Fruit fly (Drosophila melanogaster) whole organism, prepupa: ENCODE data around the gene CG42751.

Experiments
- Blimp-1 ChIP-seq: fragments of 200-800 bp; sonication (Bioruptor generic); optimal IDR thresholded peaks from 3 replicates; lab custom pipeline; 2017; ENCODE audit warnings: missing biosample characterization, missing genetic modification characterization, mild to moderate bottlenecking, moderate library complexity, missing genetic modification reagents
- CG10631 ChIP-seq: fragments of 200-800 bp; sonication (Bioruptor generic); optimal IDR thresholded peaks from 2 replicates; lab custom pipeline; 2016; ENCODE audit warnings: missing biosample characterization, missing genetic modification characterization
- CG11762 ChIP-seq: fragments of 200-800 bp; sonication (Bioruptor generic); optimal IDR thresholded peaks from 3 replicates; lab custom pipeline; 2016; ENCODE audit warnings: missing biosample characterization, missing genetic modification characterization; ENCODE audit not compliant: insufficient read depth
- CG11902 ChIP-seq: fragments of 200-800 bp; sonication (Bioruptor generic); optimal IDR thresholded peaks from 3 replicates; lab custom pipeline; 2016; ENCODE audit warnings: missing biosample characterization, missing genetic modification characterization
- CG15336 ChIP-seq: fragments of 200-800 bp; sonication (Bioruptor generic); IDR thresholded peaks from 2 replicates; pipeline ENCODE4 v1.3.6; 2022; ENCODE audit warnings: missing biosample characterization, missing genetic modification characterization
- CG1621 ChIP-seq: fragments of 200-800 bp; sonication (Bioruptor generic); optimal IDR thresholded peaks from 3 replicates; lab custom pipeline; 2018; ENCODE audit warnings: missing biosample characterization, mild to moderate bottlenecking, missing genetic modification characterization
- CG3032 ChIP-seq: fragments of 200-800 bp; optimal IDR thresholded peaks from 2 replicates; lab custom pipeline; 2019; ENCODE audit warnings: missing biosample characterization, mild to moderate bottlenecking, missing genetic modification characterization, moderate library complexity
- CG31627 ChIP-seq: fragments of 200-800 bp; sonication (Bioruptor generic); optimal IDR thresholded peaks from 3 replicates; lab custom pipeline; 2016; ENCODE audit warnings: missing biosample characterization, missing genetic modification characterization
- CG32006 ChIP-seq: fragments of 200-800 bp; sonication (Bioruptor generic); optimal IDR thresholded peaks from 3 replicates; lab custom pipeline; 2017; ENCODE audit warnings: missing biosample characterization, mild to moderate bottlenecking, missing genetic modification characterization
- CG34406 ChIP-seq: fragments of 200-800 bp; sonication (Bioruptor generic); optimal IDR thresholded peaks from 3 replicates; lab custom pipeline; 2016; ENCODE audit warnings: missing biosample characterization, missing genetic modification characterization
- CG3919 ChIP-seq: fragments of 200-800 bp; sonication (Bioruptor generic); optimal IDR thresholded peaks from 3 replicates; lab custom pipeline; 2016; ENCODE audit warnings: missing biosample characterization, missing genetic modification characterization
- CG6163 ChIP-seq: fragments of 200-800 bp; sonication (Bioruptor generic); IDR thresholded peaks from 3 replicates; pipeline ENCODE4 v1.3.6; 2022; ENCODE audit warnings: missing biosample characterization, missing genetic modification characterization
- CG6276 ChIP-seq: fragments of 200-800 bp; sonication (Bioruptor generic); optimal IDR thresholded peaks from 2 replicates; lab custom pipeline; 2017; ENCODE audit warnings: missing biosample characterization, mild to moderate bottlenecking, missing genetic modification characterization
- CG6792 ChIP-seq: fragments of 200-800 bp; sonication (Bioruptor generic); optimal IDR thresholded peaks from 3 replicates; lab custom pipeline; 2016; ENCODE audit warnings: missing biosample characterization, missing genetic modification characterization
- CG6808 ChIP-seq: fragments of 200-800 bp; sonication (Bioruptor generic); optimal IDR thresholded peaks from 3 replicates; lab custom pipeline; 2017; ENCODE audit warnings: missing biosample characterization, missing genetic modification characterization, mild to moderate bottlenecking, moderate library complexity, missing genetic modification reagents
- CG6854 ChIP-seq: fragments of 200-800 bp; sonication (Bioruptor generic); optimal IDR thresholded peaks from 2 replicates; lab custom pipeline; 2017; ENCODE audit warnings: missing biosample characterization, mild to moderate bottlenecking, missing genetic modification characterization
- CG8319 ChIP-seq: fragments of 200-800 bp; sonication (Bioruptor generic); optimal IDR thresholded peaks from 3 replicates; lab custom pipeline; 2016; ENCODE audit warnings: missing biosample characterization, missing genetic modification characterization
- CG8632 ChIP-seq: fragments of 200-800 bp; sonication (Bioruptor generic); optimal IDR thresholded peaks from 3 replicates; lab custom pipeline; 2016; ENCODE audit warnings: missing biosample characterization, missing genetic modification characterization
- CG9139 ChIP-seq: fragments of 200-800 bp; sonication (Bioruptor generic); optimal IDR thresholded peaks from 3 replicates; lab custom pipeline; 2017; ENCODE audit warnings: missing biosample characterization, mild to moderate bottlenecking, missing genetic modification characterization
- Eip75B ChIP-seq: fragments of 200-800 bp; sonication (Bioruptor generic); optimal IDR thresholded peaks from 3 replicates; lab custom pipeline; 2016; ENCODE audit warnings: missing biosample characterization, missing genetic modification characterization
- Eip78C ChIP-seq: fragments of 200-800 bp; sonication (Bioruptor generic); peaks from one replicate; lab custom pipeline; 2016; ENCODE audit warnings: missing biosample characterization, missing genetic modification characterization
- Eip93F ChIP-seq: fragments of 200-800 bp; sonication (Bioruptor generic); optimal IDR thresholded peaks from 2 replicates; lab custom pipeline; 2016; ENCODE audit warnings: missing biosample characterization, mild to moderate bottlenecking, missing genetic modification characterization
- Hr39 ChIP-seq: fragments of 200-800 bp; sonication (Bioruptor generic); optimal IDR thresholded peaks from 2 replicates; lab custom pipeline; 2016; ENCODE audit warnings: missing biosample characterization, missing genetic modification characterization
- Hr4 ChIP-seq: fragments of 200-800 bp; sonication (Bioruptor generic); optimal IDR thresholded peaks from 3 replicates; lab custom pipeline; 2016; ENCODE audit warnings: missing biosample characterization, missing genetic modification characterization
- Lpt ChIP-seq: fragments of 200-800 bp; sonication (Bioruptor generic); optimal IDR thresholded peaks from 3 replicates; lab custom pipeline; 2016; ENCODE audit warnings: missing biosample characterization, missing genetic modification characterization
- Smox ChIP-seq: fragments of 200-800 bp; sonication (Bioruptor generic); optimal IDR thresholded peaks from 3 replicates; lab custom pipeline; 2016; ENCODE audit warnings: missing biosample characterization, missing genetic modification characterization
- acj6 ChIP-seq: fragments of 200-800 bp; sonication (Bioruptor generic); optimal IDR thresholded peaks from 3 replicates; lab custom pipeline; 2016; ENCODE audit warnings: missing biosample characterization, missing genetic modification characterization
- cyc ChIP-seq: fragments of 200-800 bp; sonication (Bioruptor generic); optimal IDR thresholded peaks from 3 replicates; lab custom pipeline; 2016; ENCODE audit warnings: missing biosample characterization, missing genetic modification characterization
- dac ChIP-seq: fragments of 200-800 bp; sonication (Bioruptor generic); optimal IDR thresholded peaks from 2 replicates; lab custom pipeline; 2017; ENCODE audit warnings: missing biosample characterization, mild to moderate bottlenecking, missing genetic modification characterization
- eg ChIP-seq: fragments of 200-800 bp; sonication (Bioruptor generic); IDR thresholded peaks from 3 replicates; pipeline ENCODE4 v1.3.6; 2022; ENCODE audit warnings: missing biosample characterization, missing genetic modification characterization
- esn ChIP-seq: fragments of 200-800 bp; sonication (Bioruptor generic); optimal IDR thresholded peaks from 2 replicates; lab custom pipeline; 2016; ENCODE audit warnings: missing biosample characterization, mild to moderate bottlenecking, missing genetic modification characterization, moderate library complexity
- fd59A ChIP-seq: fragments of 200-800 bp; sonication (Bioruptor generic); optimal IDR thresholded peaks from 2 replicates; lab custom pipeline; 2017; ENCODE audit warnings: missing biosample characterization, mild to moderate bottlenecking, missing genetic modification characterization, missing genetic modification reagents
- fd85E ChIP-seq: fragments of 200-800 bp; sonication (Bioruptor generic); optimal IDR thresholded peaks from 3 replicates; lab custom pipeline; 2016; ENCODE audit warnings: missing biosample characterization, missing genetic modification characterization
- fkh ChIP-seq: fragments of 200-800 bp; sonication (Bioruptor generic); optimal IDR thresholded peaks from 3 replicates; lab custom pipeline; 2017; ENCODE audit warnings: missing biosample characterization, mild to moderate bottlenecking, missing genetic modification characterization, moderate library complexity
- lz ChIP-seq: fragments of 200-800 bp; sonication (Bioruptor generic); optimal IDR thresholded peaks from 3 replicates; lab custom pipeline; 2016; ENCODE audit warnings: missing biosample characterization, missing genetic modification characterization
- salr ChIP-seq, 2 experiments: fragments of 200-800 bp; sonication (Bioruptor generic); optimal IDR thresholded peaks; 3 replicates each; lab custom pipeline; 2016 to 2018; ENCODE audit warnings: missing biosample characterization in 2 of 2, missing genetic modification characterization in 2 of 2, mild to moderate bottlenecking in 1 of 2
- spab ChIP-seq: fragments of 200-800 bp; sonication (Bioruptor generic); optimal IDR thresholded peaks from 2 replicates; lab custom pipeline; 2017; ENCODE audit warnings: missing biosample characterization, mild to moderate bottlenecking, missing genetic modification characterization, missing genetic modification reagents
- ss ChIP-seq, 2 experiments: fragments of 200-800 bp; sonication (Bioruptor generic); optimal IDR thresholded peaks; 2 replicates in 1 of 2; 3 replicates in 1 of 2; lab custom pipeline; 2017 to 2018; ENCODE audit warnings: mild to moderate bottlenecking in 2 of 2, missing biosample characterization in 2 of 2, missing genetic modification characterization in 2 of 2, moderate library complexity in 1 of 2

Gene CG42751

DNA sequence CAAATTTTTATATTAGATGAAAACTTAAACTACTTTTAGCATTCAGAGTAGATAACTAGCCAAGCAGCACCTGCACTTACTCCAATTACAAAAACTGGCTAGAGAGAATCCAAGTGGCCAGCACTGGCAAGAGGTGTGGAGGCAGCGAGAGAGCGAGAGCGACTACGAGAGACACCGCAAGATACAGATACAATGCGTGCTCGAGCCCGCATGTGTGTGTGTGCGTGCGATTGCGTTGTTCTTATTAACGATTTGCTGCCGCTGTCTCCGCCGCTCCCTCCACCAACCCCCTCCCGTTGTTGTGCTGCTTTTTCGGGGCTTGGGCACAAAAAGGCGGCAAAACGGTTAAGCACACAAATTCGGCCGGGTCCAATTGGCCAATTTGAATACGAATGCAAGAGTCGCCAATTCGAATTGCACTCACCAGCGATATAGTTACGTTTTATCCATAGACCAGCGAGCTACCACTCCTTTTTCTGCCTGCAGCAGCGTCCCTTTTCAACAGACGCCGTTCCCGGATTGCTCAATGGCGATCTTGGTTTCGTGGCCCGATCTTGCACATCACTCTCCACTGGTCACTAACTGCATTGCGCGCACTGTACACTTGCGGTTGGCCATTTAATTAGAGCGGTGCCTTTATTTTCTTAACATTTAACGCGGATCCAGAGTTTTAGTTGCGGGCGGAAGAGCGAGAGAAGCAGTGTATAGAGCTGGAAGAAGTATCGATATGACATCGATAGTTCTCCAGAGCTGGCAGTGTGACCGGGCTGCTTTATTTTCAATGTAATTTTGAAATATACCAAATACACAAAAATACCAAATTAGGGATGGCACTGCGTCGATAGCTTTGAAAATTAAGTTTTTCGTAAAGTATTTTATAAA lies 44.3 kb upstream of the CG42751 start, which contains the start of gene crol (continued):
- TF ChIP-seq CG8319 (no peak), ss (GFP tag; optimal IDR thresholded peaks at IDR 0.05; lab: Kevin White, UChicago) (peak; percentile 66 to 82), acj6 (GFP tag; lab: Kevin White, UChicago) (no peak), dac (GFP tag; lab: Kevin White, UChicago) (no peak), Blimp-1 (GFP tag; lab: Kevin White, UChicago) (no peak), CG6163 (GFP tag; lab: Robert Waterston, UW) (peak; percentile 58; the same call in 2 of the 3 replicates), CG6854 (GFP tag; lab: Kevin White, UChicago) (peak; percentile 5), Eip93F (GFP tag; lab: Kevin White, UChicago) (peak; percentile 19), CG1621 (tag; lab: Kevin White, UChicago) (peak; percentile 42), spab (no peak), Eip75B (no peak), Hr4 (no peak), esn (GFP tag; lab: Kevin White, UChicago) (peak; percentile 31), CG8632 (GFP tag; lab: Kevin White, UChicago) (no peak), CG3032 (tag; lab: Kevin White, UChicago) (no peak), CG6276 (GFP tag; lab: Kevin White, UChicago) (no peak), eg (GFP tag; lab: Robert Waterston, UW) (peak; percentile 50; the same call in 1 of the 3 replicates), fkh (GFP tag; lab: Kevin White, UChicago) (peak; percentile 23), fd85E (no peak), CG31627 (GFP tag; lab: Kevin White, UChicago) (no peak), Smox (GFP tag; lab: Kevin White, UChicago) (no peak), CG6792 (GFP tag; lab: Kevin White, UChicago) (no peak), cyc (peak; percentile 4), CG11762 (GFP tag; lab: Kevin White, UChicago) (no peak), Hr39 (GFP tag; lab: Kevin White, UChicago) (no peak), CG15336 (GFP tag; lab: Robert Waterston, UW) (0 out of 2 replicates have a peak, but pooled peaks have one; percentile 26), CG3919 (GFP tag; lab: Kevin White, UChicago) (no peak), CG11902 (GFP tag; lab: Kevin White, UChicago) (no peak), CG9139 (GFP tag; lab: Kevin White, UChicago) (peak; percentile 29), CG34406 (no peak)

DNA sequence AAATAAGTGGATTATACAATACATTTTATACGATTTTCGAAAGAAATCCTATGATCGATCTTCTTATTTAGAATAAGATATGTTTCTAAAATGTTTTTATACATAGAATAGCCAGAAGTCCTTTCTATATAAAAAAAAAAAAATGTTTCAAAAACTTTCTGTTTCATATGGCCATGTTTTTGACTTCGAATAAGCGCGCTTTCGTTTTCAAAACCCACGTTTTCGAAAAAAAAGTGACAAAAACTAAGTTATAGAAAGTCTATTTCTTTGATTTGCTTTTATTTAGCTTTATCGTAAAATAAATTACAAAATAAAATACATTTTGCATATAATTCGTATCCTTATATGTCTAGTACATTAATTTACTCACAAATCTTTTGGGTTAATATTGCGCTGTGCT lies 43.4 kb upstream of the CG42751 start:
- TF ChIP-seq Smox (GFP tag; lab: Kevin White, UChicago) (no peak), CG3919 (GFP tag; lab: Kevin White, UChicago) (no peak), CG32006 (GFP tag; lab: Kevin White, UChicago) (no peak), acj6 (GFP tag; lab: Kevin White, UChicago) (no peak), Eip93F (GFP tag; lab: Kevin White, UChicago) (no peak), CG10631 (no peak), salr (GFP tag; optimal IDR thresholded peaks at IDR 0.05; lab: Kevin White, UChicago) (no peak), lz (GFP tag; lab: Kevin White, UChicago) (no peak), fd59A (GFP tag; lab: Kevin White, UChicago) (no peak), Lpt (GFP tag; lab: Kevin White, UChicago) (no peak), CG6808 (GFP tag; lab: Kevin White, UChicago) (no peak), CG8632 (GFP tag; lab: Kevin White, UChicago) (no peak), Eip78C (no peak), CG8319 (no peak)
